Worm (Caenorhabditis elegans) whole organism, L3 larva: ENCODE data around the gene trpp-12.

Source experiments
- R02D3.7 ChIP-seq: fragments of 150-350 bp; optimal IDR thresholded peaks from 2 replicates; lab custom pipeline; 2014; ENCODE audit warnings: missing biosample characterization, missing genetic modification characterization
- ama-1 ChIP-seq: fragments of 150-350 bp; optimal IDR thresholded peaks from 2 replicates; lab custom pipeline; 2018
- ceh-28 ChIP-seq: fragments of 150-350 bp; optimal IDR thresholded peaks from 2 replicates; lab custom pipeline; 2014; ENCODE audit warnings: missing biosample characterization, missing genetic modification reagents, missing genetic modification characterization
- ceh-82 ChIP-seq: fragments of 150-350 bp; optimal IDR thresholded peaks from 2 replicates; lab custom pipeline; 2014; ENCODE audit warnings: missing biosample characterization, missing genetic modification characterization
- daf-12 ChIP-seq: fragments of 150-350 bp; optimal IDR thresholded peaks from 2 replicates; lab custom pipeline; 2014; ENCODE audit warnings: missing biosample characterization, missing genetic modification reagents, missing genetic modification characterization
- egl-27 ChIP-seq: sonication (generic microtip); optimal IDR thresholded peaks from 4 replicates; lab custom pipeline; 2017; ENCODE audit warnings: missing biosample characterization, missing genetic modification reagents, missing genetic modification characterization
- elt-1 ChIP-seq: fragments of 150-350 bp; optimal IDR thresholded peaks from 2 replicates; lab custom pipeline; 2014; ENCODE audit warnings: missing biosample characterization, missing genetic modification characterization
- elt-2 ChIP-seq: sonication (generic microtip); optimal IDR thresholded peaks from 2 replicates; lab custom pipeline; 2016; ENCODE audit warnings: missing genetic modification reagents, mild to moderate bottlenecking, missing genetic modification characterization, missing compliant biosample characterization
- eor-1 ChIP-seq, 2 experiments: fragments of 150-350 bp; optimal IDR thresholded peaks; 2 replicates each; lab custom pipeline; 2014 to 2018; ENCODE audit warnings: missing biosample characterization in 2 of 2, missing genetic modification characterization in 2 of 2
- fkh-2 ChIP-seq: fragments of 150-350 bp; optimal IDR thresholded peaks from 2 replicates; lab custom pipeline; 2014; ENCODE audit warnings: missing biosample characterization, missing genetic modification reagents, missing genetic modification characterization
- fos-1 ChIP-seq: fragments of 150-350 bp; optimal IDR thresholded peaks from 2 replicates; lab custom pipeline; 2014; ENCODE audit warnings: missing biosample characterization, missing genetic modification characterization
- hmg-11 ChIP-seq: sonication (generic microtip); optimal IDR thresholded peaks from 2 replicates; lab custom pipeline; 2016; ENCODE audit warnings: missing genetic modification characterization, missing compliant biosample characterization
- jun-1 ChIP-seq: fragments of 150-350 bp; optimal IDR thresholded peaks from 2 replicates; lab custom pipeline; 2014; ENCODE audit warnings: missing biosample characterization, missing genetic modification reagents, missing genetic modification characterization
- lin-15B ChIP-seq: fragments of 150-350 bp; optimal IDR thresholded peaks from 2 replicates; lab custom pipeline; 2014; ENCODE audit warnings: missing biosample characterization, missing genetic modification characterization
- lin-39 ChIP-seq: fragments of 150-350 bp; optimal IDR thresholded peaks from 2 replicates; lab custom pipeline; 2018; ENCODE audit warnings: missing biosample characterization, missing genetic modification reagents, missing genetic modification characterization
- lsy-12 ChIP-seq: sonication (generic microtip); optimal IDR thresholded peaks from 2 replicates; lab custom pipeline; 2016; ENCODE audit warnings: mild to moderate bottlenecking, missing genetic modification characterization, missing compliant biosample characterization
- mml-1 ChIP-seq: fragments of 150-350 bp; sonication (generic microtip); optimal IDR thresholded peaks from 3 replicates; lab custom pipeline; 2014; ENCODE audit warnings: missing biosample characterization, missing genetic modification characterization
- nfya-1 ChIP-seq: sonication (generic microtip); optimal IDR thresholded peaks from 2 replicates; lab custom pipeline; 2017; ENCODE audit warnings: missing genetic modification characterization, mild to moderate bottlenecking, missing compliant biosample characterization, antibody characterized with exemption, moderate library complexity; ENCODE audit not compliant: insufficient read depth
- nhr-11 ChIP-seq: fragments of 150-350 bp; optimal IDR thresholded peaks from 2 replicates; lab custom pipeline; 2014; ENCODE audit warnings: missing biosample characterization, missing genetic modification characterization
- nhr-12 ChIP-seq: fragments of 150-350 bp; optimal IDR thresholded peaks from 2 replicates; lab custom pipeline; 2014; ENCODE audit warnings: missing biosample characterization, missing genetic modification characterization
- nhr-23 ChIP-seq: fragments of 150-350 bp; optimal IDR thresholded peaks from 2 replicates; lab custom pipeline; 2014; ENCODE audit warnings: missing biosample characterization, missing genetic modification reagents, missing genetic modification characterization
- nhr-237 ChIP-seq: fragments of 150-350 bp; optimal IDR thresholded peaks from 2 replicates; lab custom pipeline; 2014; ENCODE audit warnings: missing biosample characterization, missing genetic modification characterization
- nhr-25 ChIP-seq: sonication (generic microtip); optimal IDR thresholded peaks from 2 replicates; lab custom pipeline; 2017; ENCODE audit warnings: missing biosample characterization, missing genetic modification characterization
- nhr-43 ChIP-seq: sonication (generic microtip); optimal IDR thresholded peaks from 2 replicates; lab custom pipeline; 2016; ENCODE audit warnings: mild to moderate bottlenecking, missing genetic modification characterization, missing compliant biosample characterization; ENCODE audit not compliant: poor library complexity, severe bottlenecking
- nhr-67 ChIP-seq: fragments of 150-350 bp; optimal IDR thresholded peaks from 2 replicates; lab custom pipeline; 2014; ENCODE audit warnings: missing biosample characterization, missing genetic modification characterization
- nhr-77 ChIP-seq: fragments of 150-350 bp; optimal IDR thresholded peaks from 2 replicates; lab custom pipeline; 2014; ENCODE audit warnings: missing biosample characterization, missing genetic modification characterization
- pha-4 ChIP-seq: fragments of 150-350 bp; optimal IDR thresholded peaks from 2 replicates; lab custom pipeline; 2014; ENCODE audit warnings: missing biosample characterization, missing genetic modification reagents, missing genetic modification characterization
- pqm-1 ChIP-seq: fragments of 150-350 bp; optimal IDR thresholded peaks from 2 replicates; lab custom pipeline; 2017; ENCODE audit warnings: missing biosample characterization, missing genetic modification characterization, inconsistent platforms
- sea-2 ChIP-seq: fragments of 150-350 bp; sonication (generic microtip); optimal IDR thresholded peaks from 4 replicates; lab custom pipeline; 2014; ENCODE audit warnings: missing biosample characterization, missing genetic modification reagents, missing genetic modification characterization
- snpc-4 ChIP-seq: fragments of 150-350 bp; optimal IDR thresholded peaks from 2 replicates; lab custom pipeline; 2014; ENCODE audit warnings: missing biosample characterization, missing genetic modification characterization
- unc-62 ChIP-seq: fragments of 150-350 bp; sonication (generic microtip); optimal IDR thresholded peaks from 4 replicates; lab custom pipeline; 2014; ENCODE audit warnings: missing biosample characterization, missing genetic modification reagents, missing genetic modification characterization
- ztf-11 ChIP-seq: fragments of 150-350 bp; optimal IDR thresholded peaks from 2 replicates; lab custom pipeline; 2014; ENCODE audit warnings: missing biosample characterization, missing genetic modification characterization

Gene trpp-12

DNA sequence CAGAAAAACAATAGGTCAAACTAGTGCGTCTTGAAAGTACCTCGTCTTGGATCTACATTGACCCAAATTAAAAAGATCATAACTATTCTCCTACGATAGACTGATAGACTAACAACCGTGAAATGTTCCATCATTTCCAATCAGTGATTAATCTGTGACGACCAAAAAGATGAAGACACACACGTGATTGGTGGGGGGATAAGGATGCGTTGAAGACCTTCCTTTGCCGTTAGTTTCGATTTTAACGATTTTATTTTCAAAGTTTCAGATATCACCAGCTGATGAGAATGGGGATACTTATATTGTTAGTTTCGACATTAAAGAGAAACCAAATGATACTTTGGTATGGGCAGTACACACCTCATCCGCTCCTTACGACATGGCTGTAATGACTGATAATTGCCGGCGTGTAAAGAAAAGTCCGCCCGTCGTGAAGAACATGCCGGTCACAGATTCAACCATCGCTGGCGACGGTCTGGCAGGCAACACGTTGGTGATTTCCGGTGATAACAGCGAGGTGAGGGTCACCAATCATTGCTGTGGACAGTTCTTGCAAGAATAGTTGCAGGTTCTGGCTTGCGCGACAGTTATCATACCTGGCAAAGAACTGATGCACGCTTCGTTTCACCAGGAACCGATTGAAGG, 22.4 kb upstream of the trpp-12 start:
- TF ChIP-seq nhr-67 (tag; lab: Kevin White, UChicago), result no peak
- no peak for TF ChIP-seq nhr-77 (tag; lab: Kevin White, UChicago)
- peak; percentile 43 for TF ChIP-seq nhr-23 (tag; lab: Kevin White, UChicago)
- TF ChIP-seq R02D3.7 (tag; lab: Kevin White, UChicago), result no peak
- TF ChIP-seq nfya-1 (tag; lab: Kevin White, UChicago), result no peak
- TF ChIP-seq mml-1 (tag; lab: Kevin White, UChicago), result no peak
- TF ChIP-seq nhr-43, result peak; percentile 35
- TF ChIP-seq, all 47 proteins: peak for 2

DNA sequence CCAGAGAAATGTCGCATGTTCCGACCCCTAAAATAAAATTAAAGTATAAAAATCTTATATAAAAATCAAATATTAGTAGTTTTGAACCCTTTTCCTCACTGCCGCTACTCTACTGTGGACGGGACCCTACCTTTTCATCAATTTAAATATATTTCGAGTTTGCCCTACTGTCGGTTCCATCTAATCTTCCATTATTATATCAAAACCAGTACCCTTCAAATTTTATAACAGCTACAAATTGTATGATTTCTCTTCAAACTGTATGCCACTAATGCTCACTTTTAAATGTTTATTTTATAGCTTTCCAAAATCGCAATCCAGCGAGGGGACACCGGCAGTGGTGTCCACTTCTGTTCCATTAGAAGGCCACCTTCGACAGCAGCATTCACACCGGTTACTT, 14.5 kb upstream of the trpp-12 start, which contains the start of gene C43H6.6:
Gene C43H6.6 (plus strand): TSS at position 301 of the 400 bp plus-strand sequence.
- TF ChIP-seq elt-2 (tag; lab: Kevin White, UChicago) (no peak), daf-12 (tag; lab: Kevin White, UChicago) (no peak), snpc-4 (no peak), unc-62 (GFP tag; lab: Kevin White, UChicago) (no peak), fkh-2 (no peak), ceh-28 (tag; lab: Kevin White, UChicago) (no peak), lsy-12 (tag; lab: Kevin White, UChicago) (no peak), nhr-12 (tag; lab: Kevin White, UChicago) (no peak), R02D3.7 (tag; lab: Kevin White, UChicago) (no peak), nhr-237 (tag; lab: Kevin White, UChicago) (no peak), sea-2 (GFP tag; lab: Kevin White, UChicago) (no peak), lin-39 (tag; lab: Kevin White, UChicago) (no peak), nhr-43 (no peak), fos-1 (no peak), mml-1 (tag; lab: Kevin White, UChicago) (no peak)
- TF ChIP-seq, all 47 proteins: peak for 0

DNA sequence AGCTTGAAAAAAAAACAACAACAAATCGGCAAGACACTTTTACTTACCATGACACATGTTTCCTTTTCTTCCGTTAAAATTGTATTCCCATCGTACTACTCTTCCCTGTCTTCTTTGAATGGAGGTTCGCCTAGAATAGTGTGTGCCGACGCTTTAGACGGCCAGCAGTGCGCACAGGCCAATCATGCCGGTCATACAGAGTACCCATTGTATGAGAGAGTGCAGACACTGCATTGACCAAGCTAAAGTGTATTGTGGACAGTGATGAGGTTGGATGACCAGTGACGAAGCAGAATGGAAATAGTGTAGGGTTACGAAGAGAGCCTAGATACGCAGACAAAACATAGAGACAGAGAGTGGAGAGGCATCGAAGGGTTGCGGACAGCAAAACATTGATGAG, 7.6 kb upstream of the trpp-12 start, which contains the start of gene dhhc-9:
Gene dhhc-9 (minus strand): TSS at position 154 of the 400 bp plus-strand sequence.
- TF ChIP-seq lin-15B (tag; lab: Kevin White, UChicago) (peak; percentile 22), pqm-1 (tag; lab: Kevin White, UChicago) (peak; percentile 23), nfya-1 (tag; lab: Kevin White, UChicago) (peak; percentile 81), nhr-67 (tag; lab: Kevin White, UChicago) (no peak), pha-4 (peak; percentile 5), jun-1 (tag; lab: Kevin White, UChicago) (peak; percentile 15), nhr-23 (tag; lab: Kevin White, UChicago) (peak; percentile 39), lsy-12 (tag; lab: Kevin White, UChicago) (no peak), hmg-11 (tag; lab: Kevin White, UChicago) (peak; percentile 97), fkh-2 (no peak), elt-2 (tag; lab: Kevin White, UChicago) (peak; percentile 17), lin-39 (tag; lab: Kevin White, UChicago) (peak; percentile 61), elt-1 (tag; lab: Kevin White, UChicago) (no peak), nhr-237 (tag; lab: Kevin White, UChicago) (no peak), nhr-43 (peak; percentile 41), nhr-25 (tag; lab: Kevin White, UChicago) (peak; percentile 64), ceh-82 (tag; lab: Kevin White, UChicago) (no peak), snpc-4 (peak; percentile 53), nhr-11 (tag; lab: Kevin White, UChicago) (no peak)

DNA sequence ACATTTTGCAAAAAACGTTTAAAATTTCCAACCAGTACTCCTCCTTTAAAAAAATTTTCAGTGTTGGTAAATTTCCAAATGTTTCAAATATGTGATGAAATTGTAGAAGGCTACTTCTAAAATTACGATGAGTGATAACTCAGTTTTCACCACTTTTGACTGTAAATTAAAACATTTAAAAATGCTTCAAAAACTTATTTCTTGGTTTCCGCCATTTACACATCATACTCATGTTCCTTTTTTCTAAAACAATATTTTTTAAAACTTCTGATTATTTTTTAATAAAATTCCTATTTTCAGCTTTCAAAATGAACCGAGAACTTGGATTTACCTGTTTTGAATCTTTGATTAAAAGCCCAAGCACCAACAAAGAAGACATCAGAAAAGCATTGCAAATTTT, 5.8 kb upstream of the trpp-12 start, which contains the start of gene C43H6.4:
Gene C43H6.4 (plus strand): TSS at position 301 of the 400 bp plus-strand sequence.
- TF ChIP-seq egl-27 (tag; lab: Kevin White, UChicago), result no peak
- TF ChIP-seq nhr-23 (tag; lab: Kevin White, UChicago), result no peak
- no peak for TF ChIP-seq eor-1 (tag; optimal IDR thresholded peaks at IDR 0.05; lab: Kevin White, UChicago)
- TF ChIP-seq nhr-237 (tag; lab: Kevin White, UChicago), result no peak
- no peak for TF ChIP-seq ama-1 (lab: Kevin White, UChicago)
- TF ChIP-seq nhr-77 (tag; lab: Kevin White, UChicago), result no peak
- TF ChIP-seq ceh-28 (tag; lab: Kevin White, UChicago), result no peak

DNA sequence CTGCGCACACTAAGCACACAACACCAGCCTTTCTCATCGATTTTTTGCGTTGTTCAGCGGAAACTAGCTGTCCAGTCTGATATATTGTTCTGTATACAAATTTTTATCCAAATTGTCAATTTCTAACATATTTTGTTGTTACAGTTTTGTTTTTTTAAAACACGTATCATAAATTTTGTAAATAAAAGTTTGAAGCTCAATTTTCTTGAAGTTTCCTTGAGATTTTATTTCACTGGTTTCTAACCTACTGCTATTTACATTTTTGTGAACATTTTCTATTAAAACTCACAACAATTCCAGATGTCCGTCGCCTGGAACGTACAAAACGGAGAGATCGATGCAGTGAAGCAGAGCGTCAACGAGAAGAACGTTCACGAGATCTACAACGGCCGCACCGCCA, 2.3 kb upstream of the trpp-12 start, which contains the start of gene mtpn-1:
Gene mtpn-1 (plus strand): TSS at position 301 of the 400 bp plus-strand sequence.
- TF ChIP-seq ceh-28 (tag; lab: Kevin White, UChicago), result no peak
- TF ChIP-seq nhr-12 (tag; lab: Kevin White, UChicago), result no peak
- no peak for TF ChIP-seq ztf-11
- no peak for TF ChIP-seq pha-4
- TF ChIP-seq nhr-11 (tag; lab: Kevin White, UChicago), result no peak
